Worm (Caenorhabditis elegans) whole organism, mixed stage, embryonic: ENCODE measurements around the gene F40F8.4.

Experiments used
- M03D4.4 ChIP-seq: sonication (generic microtip); optimal IDR thresholded peaks from 2 replicates; lab custom pipeline; 2017; ENCODE audit warnings: mild to moderate bottlenecking, missing genetic modification characterization, missing compliant biosample characterization
- bed-3 ChIP-seq: fragments of 200-800 bp; sonication (Bioruptor generic); optimal IDR thresholded peaks from 3 replicates; lab custom pipeline; 2018; ENCODE audit warnings: mild to moderate bottlenecking, missing genetic modification characterization, moderate library complexity, missing compliant biosample characterization
- ceh-39 ChIP-seq: fragments of 150-350 bp; optimal IDR thresholded peaks from 2 replicates; lab custom pipeline; 2014; ENCODE audit warnings: missing biosample characterization, missing genetic modification characterization
- ceh-43 ChIP-seq: fragments of 200-800 bp; sonication (Bioruptor generic); optimal IDR thresholded peaks from 2 replicates; lab custom pipeline; 2018; ENCODE audit warnings: mild to moderate bottlenecking, missing genetic modification characterization, moderate library complexity, missing compliant biosample characterization
- ceh-83 ChIP-seq: fragments of 200-800 bp; sonication (Bioruptor generic); optimal IDR thresholded peaks from 2 replicates; lab custom pipeline; 2018; ENCODE audit warnings: mild to moderate bottlenecking, missing genetic modification characterization, missing compliant biosample characterization
- ces-1 ChIP-seq: fragments of 150-350 bp; optimal IDR thresholded peaks from 2 replicates; lab custom pipeline; 2014; ENCODE audit warnings: missing biosample characterization, missing genetic modification reagents, missing genetic modification characterization
- cnd-1 ChIP-seq: fragments of 200-800 bp; sonication (Bioruptor generic); optimal IDR thresholded peaks from 2 replicates; lab custom pipeline; 2018; ENCODE audit warnings: mild to moderate bottlenecking, missing genetic modification characterization, missing compliant biosample characterization
- drap-1 ChIP-seq: fragments of 200-800 bp; sonication (Bioruptor generic); optimal IDR thresholded peaks from 3 replicates; lab custom pipeline; 2018; ENCODE audit warnings: mild to moderate bottlenecking, missing genetic modification characterization, missing compliant biosample characterization
- elt-1 ChIP-seq: sonication (generic microtip); optimal IDR thresholded peaks from 2 replicates; lab custom pipeline; 2017; ENCODE audit warnings: missing genetic modification characterization, mild to moderate bottlenecking, missing compliant biosample characterization, antibody characterized with exemption, moderate library complexity, borderline replicate concordance; ENCODE audit not compliant: insufficient read depth
- elt-3 ChIP-seq: fragments of 150-350 bp; optimal IDR thresholded peaks from 2 replicates; lab custom pipeline; 2014; ENCODE audit warnings: missing biosample characterization, missing genetic modification characterization
- flh-1 ChIP-seq: fragments of 200-800 bp; sonication (Bioruptor generic); optimal IDR thresholded peaks from 2 replicates; lab custom pipeline; 2018; ENCODE audit warnings: mild to moderate bottlenecking, missing genetic modification characterization, moderate library complexity, missing compliant biosample characterization
- ham-2 ChIP-seq: fragments of 200-800 bp; sonication (Bioruptor generic); optimal IDR thresholded peaks from 2 replicates; lab custom pipeline; 2018; ENCODE audit warnings: mild to moderate bottlenecking, missing genetic modification characterization, missing compliant biosample characterization
- hlh-1 ChIP-seq: fragments of 150-350 bp; optimal IDR thresholded peaks from 2 replicates; lab custom pipeline; 2014; ENCODE audit warnings: missing biosample characterization, missing genetic modification reagents, missing genetic modification characterization
- lin-13 ChIP-seq: fragments of 150-350 bp; optimal IDR thresholded peaks from 2 replicates; lab custom pipeline; 2014; ENCODE audit warnings: missing biosample characterization, missing genetic modification characterization
- lin-32 ChIP-seq: fragments of 200-800 bp; sonication (Bioruptor generic); optimal IDR thresholded peaks from 2 replicates; lab custom pipeline; 2018; ENCODE audit warnings: mild to moderate bottlenecking, missing genetic modification characterization, missing compliant biosample characterization
- lsy-2 ChIP-seq: fragments of 150-350 bp; optimal IDR thresholded peaks from 2 replicates; lab custom pipeline; 2014; ENCODE audit warnings: missing biosample characterization, missing genetic modification characterization
- mab-5 ChIP-seq: fragments of 150-350 bp; optimal IDR thresholded peaks from 2 replicates; lab custom pipeline; 2014; ENCODE audit warnings: missing biosample characterization, missing genetic modification characterization
- mep-1 ChIP-seq: fragments of 150-350 bp; optimal IDR thresholded peaks from 2 replicates; lab custom pipeline; 2017; ENCODE audit warnings: missing biosample characterization, missing genetic modification reagents, missing genetic modification characterization, inconsistent platforms
- mls-2 ChIP-seq: sonication (generic microtip); optimal IDR thresholded peaks from 2 replicates; lab custom pipeline; 2016; ENCODE audit warnings: mild to moderate bottlenecking, missing genetic modification characterization, moderate library complexity, missing compliant biosample characterization
- nhr-12 ChIP-seq: fragments of 150-350 bp; optimal IDR thresholded peaks from 2 replicates; lab custom pipeline; 2014; ENCODE audit warnings: missing biosample characterization, missing genetic modification characterization
- nhr-2 ChIP-seq: fragments of 150-350 bp; optimal IDR thresholded peaks from 2 replicates; lab custom pipeline; 2014; ENCODE audit warnings: missing biosample characterization, missing genetic modification characterization
- nhr-237 ChIP-seq: fragments of 150-350 bp; optimal IDR thresholded peaks from 2 replicates; lab custom pipeline; 2014; ENCODE audit warnings: missing biosample characterization, missing genetic modification characterization
- nhr-28 ChIP-seq: fragments of 150-350 bp; optimal IDR thresholded peaks from 2 replicates; lab custom pipeline; 2014; ENCODE audit warnings: missing biosample characterization, missing genetic modification characterization
- nhr-76 ChIP-seq: sonication (generic microtip); optimal IDR thresholded peaks from 2 replicates; lab custom pipeline; 2017; ENCODE audit warnings: missing biosample characterization, missing genetic modification characterization
- pha-4 ChIP-seq: fragments of 150-350 bp; optimal IDR thresholded peaks from 2 replicates; lab custom pipeline; 2018; ENCODE audit warnings: missing biosample characterization, missing genetic modification reagents, missing genetic modification characterization
- sem-2 ChIP-seq: fragments of 200-800 bp; sonication (Bioruptor generic); optimal IDR thresholded peaks from 2 replicates; lab custom pipeline; 2018; ENCODE audit warnings: mild to moderate bottlenecking, missing genetic modification characterization, missing compliant biosample characterization
- sptf-1 ChIP-seq: sonication (generic microtip); optimal IDR thresholded peaks from 2 replicates; lab custom pipeline; 2017; ENCODE audit warnings: mild to moderate bottlenecking, missing genetic modification characterization, moderate library complexity, missing compliant biosample characterization
- tbx-8 ChIP-seq: fragments of 200-800 bp; sonication (Bioruptor generic); optimal IDR thresholded peaks from 2 replicates; lab custom pipeline; 2018; ENCODE audit warnings: mild to moderate bottlenecking, missing genetic modification characterization, moderate library complexity, missing compliant biosample characterization
- unc-120 ChIP-seq: sonication (generic microtip); optimal IDR thresholded peaks from 2 replicates; lab custom pipeline; 2017; ENCODE audit warnings: missing genetic modification characterization, missing compliant biosample characterization; ENCODE audit not compliant: poor library complexity, severe bottlenecking
- unc-39 ChIP-seq: fragments of 150-350 bp; optimal IDR thresholded peaks from 2 replicates; lab custom pipeline; 2014; ENCODE audit warnings: missing biosample characterization, missing genetic modification characterization
- unc-62 ChIP-seq: fragments of 150-350 bp; optimal IDR thresholded peaks from 2 replicates; lab custom pipeline; 2014; ENCODE audit warnings: missing biosample characterization, missing genetic modification reagents, missing genetic modification characterization
- zip-8 ChIP-seq: fragments of 150-350 bp; optimal IDR thresholded peaks from 2 replicates; lab custom pipeline; 2014; ENCODE audit warnings: missing biosample characterization, missing genetic modification characterization
- ztf-11 ChIP-seq: fragments of 150-350 bp; optimal IDR thresholded peaks from 2 replicates; lab custom pipeline; 2014; ENCODE audit warnings: missing biosample characterization, missing genetic modification characterization

The F40F8.4 gene

ce11 chrII:11150976-11151375, 10.9 kb upstream of the F40F8.4 start:
- no peak for TF ChIP-seq sptf-1 (tag; lab: Kevin White, UChicago)
- TF ChIP-seq tbx-8 (GFP tag; lab: Kevin White, UChicago): no peak
- TF ChIP-seq zip-8 (tag; lab: Kevin White, UChicago): no peak
- TF ChIP-seq unc-39 (tag; lab: Kevin White, UChicago): no peak
- TF ChIP-seq ztf-11 (tag; lab: Kevin White, UChicago): no peak
- TF ChIP-seq cnd-1 (tag; lab: Kevin White, UChicago): no peak
- no peak for TF ChIP-seq M03D4.4 (tag; lab: Kevin White, UChicago)
- TF ChIP-seq ces-1 (GFP tag; lab: Kevin White, UChicago): no peak
- TF ChIP-seq flh-1 (GFP tag; lab: Kevin White, UChicago): no peak
- no peak for TF ChIP-seq ceh-39 (tag; lab: Kevin White, UChicago)
- no peak for TF ChIP-seq mls-2 (tag; lab: Kevin White, UChicago)
- TF ChIP-seq ham-2: no peak
- no peak for TF ChIP-seq mep-1 (tag; lab: Kevin White, UChicago)
- TF ChIP-seq nhr-12 (tag; lab: Kevin White, UChicago): no peak
- no peak for TF ChIP-seq sem-2 (GFP tag; lab: Kevin White, UChicago)
- TF ChIP-seq nhr-28 (tag; lab: Kevin White, UChicago): no peak
- no peak for TF ChIP-seq lin-13 (tag; lab: Kevin White, UChicago)

DNA sequence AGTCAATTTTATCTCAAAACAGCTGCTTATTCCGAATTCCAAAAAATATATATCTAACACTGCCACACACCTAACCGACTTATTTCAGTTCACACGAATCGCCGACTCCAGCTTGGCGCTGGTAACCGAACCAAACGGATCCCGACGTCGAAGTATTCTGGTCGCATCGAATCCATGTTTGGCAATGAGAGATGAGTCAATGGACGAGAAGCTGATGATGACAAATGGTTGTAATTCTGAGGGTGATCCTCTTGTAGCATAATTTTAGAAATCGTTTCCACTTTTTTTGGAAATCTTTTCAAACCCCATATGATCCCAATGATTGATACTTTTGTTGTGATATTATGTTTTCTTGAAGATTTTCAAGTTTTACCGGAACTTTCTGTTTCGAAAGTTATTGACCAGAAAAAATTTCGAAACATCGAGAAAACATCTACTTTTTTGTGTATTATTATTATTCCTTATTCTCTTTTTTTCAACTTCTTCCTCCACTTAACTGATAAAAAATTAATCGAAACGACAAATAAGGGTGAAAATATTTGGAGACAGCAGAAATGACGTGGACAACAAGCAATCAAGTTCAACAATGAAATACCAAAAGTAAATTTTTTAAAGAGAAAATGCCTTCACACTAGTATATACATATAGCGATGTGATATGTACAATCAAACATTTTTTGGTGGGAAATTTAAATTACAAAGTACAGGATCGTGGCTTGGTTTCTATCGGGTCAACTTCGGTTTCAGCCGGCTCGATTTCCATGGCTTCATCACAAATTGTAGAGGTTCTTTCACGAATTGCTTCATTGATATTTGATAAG, 10.0 kb upstream of the F40F8.4 start:
- no peak for TF ChIP-seq M03D4.4 (tag; lab: Kevin White, UChicago)
- TF ChIP-seq lsy-2 (tag; lab: Kevin White, UChicago): no peak
- no peak for TF ChIP-seq zip-8 (tag; lab: Kevin White, UChicago)
- TF ChIP-seq nhr-237 (tag; lab: Kevin White, UChicago): no peak
- no peak for TF ChIP-seq unc-120 (tag; lab: Kevin White, UChicago)
- no peak for TF ChIP-seq ceh-83 (GFP tag; lab: Kevin White, UChicago)
- TF ChIP-seq elt-1 (tag; lab: Kevin White, UChicago): no peak
- TF ChIP-seq bed-3: no peak
- TF ChIP-seq drap-1: no peak
- no peak for TF ChIP-seq ces-1 (GFP tag; lab: Kevin White, UChicago)
- TF ChIP-seq ceh-43 (GFP tag; lab: Kevin White, UChicago): no peak
- no peak for TF ChIP-seq sptf-1 (tag; lab: Kevin White, UChicago)
- no peak for TF ChIP-seq nhr-76 (tag; lab: Kevin White, UChicago)
- no peak for TF ChIP-seq lin-13 (tag; lab: Kevin White, UChicago)
- no peak for TF ChIP-seq ztf-11 (tag; lab: Kevin White, UChicago)
- TF ChIP-seq sem-2 (GFP tag; lab: Kevin White, UChicago): no peak
- TF ChIP-seq elt-3 (tag; lab: Kevin White, UChicago): no peak

ce11 chrII:11142571-11142970, 2.5 kb upstream of the F40F8.4 start, which contains the start of gene arrd-6:
arrd-6 (plus strand) TSS chrII:11142739.
- TF ChIP-seq lin-32: no peak
- TF ChIP-seq sem-2 (GFP tag; lab: Kevin White, UChicago): no peak
- TF ChIP-seq tbx-8 (GFP tag; lab: Kevin White, UChicago): no peak
- no peak for TF ChIP-seq mls-2 (tag; lab: Kevin White, UChicago)
- TF ChIP-seq sptf-1 (tag; lab: Kevin White, UChicago): no peak
- no peak for TF ChIP-seq ham-2
- TF ChIP-seq hlh-1 (tag; lab: Kevin White, UChicago): no peak
- TF ChIP-seq mab-5: no peak
- no peak for TF ChIP-seq nhr-76 (tag; lab: Kevin White, UChicago)
- TF ChIP-seq nhr-12 (tag; lab: Kevin White, UChicago): no peak
- no peak for TF ChIP-seq bed-3
- no peak for TF ChIP-seq pha-4
- no peak for TF ChIP-seq elt-3 (tag; lab: Kevin White, UChicago)

- TF ChIP-seq unc-39 (tag; lab: Kevin White, UChicago) (no peak), unc-62 (GFP tag; lab: Kevin White, UChicago) (peak; percentile 78), nhr-237 (tag; lab: Kevin White, UChicago) (no peak), nhr-2 (tag; lab: Kevin White, UChicago) (no peak), unc-120 (tag; lab: Kevin White, UChicago) (no peak), ceh-43 (GFP tag; lab: Kevin White, UChicago) (no peak)
- TF ChIP-seq, all 35 proteins: peak for 1
Measured at ce11 chrII:11135773-11136172, 4.3 kb downstream of the F40F8.4 start.
